Worm (Caenorhabditis elegans) whole organism, L1 larva: ENCODE results near the gene F53B3.5.

Experiments
- C16A3.4 ChIP-seq: fragments of 150-350 bp; optimal IDR thresholded peaks from 2 replicates; lab custom pipeline; 2014; ENCODE audit warnings: missing biosample characterization, missing genetic modification characterization
- F16B12.6 ChIP-seq: fragments of 150-350 bp; optimal IDR thresholded peaks from 2 replicates; lab custom pipeline; 2014; ENCODE audit warnings: missing biosample characterization, missing genetic modification characterization
- alr-1 ChIP-seq: fragments of 200-800 bp; sonication (Bioruptor generic); optimal IDR thresholded peaks from 2 replicates; lab custom pipeline; 2018; ENCODE audit warnings: borderline replicate concordance, mild to moderate bottlenecking, missing genetic modification characterization, missing compliant biosample characterization
- ama-1 ChIP-seq: fragments of 150-350 bp; optimal IDR thresholded peaks from 2 replicates; lab custom pipeline; 2014
- blmp-1 ChIP-seq: fragments of 150-350 bp; optimal IDR thresholded peaks from 2 replicates; lab custom pipeline; 2014; ENCODE audit warnings: missing biosample characterization, missing genetic modification characterization
- ceh-82 ChIP-seq, 3 experiments: fragments of 150-350 bp in 1 of 3; sonication (generic microtip) in 2 of 3; optimal IDR thresholded peaks; 2 replicates each; lab custom pipeline; 2014 to 2017; ENCODE audit warnings: missing biosample characterization in 3 of 3, missing genetic modification characterization in 3 of 3
- ceh-90 ChIP-seq: sonication (generic microtip); optimal IDR thresholded peaks from 2 replicates; lab custom pipeline; 2016; ENCODE audit warnings: missing genetic modification characterization, missing compliant biosample characterization
- egl-27 ChIP-seq, 2 experiments: fragments of 150-350 bp in 1 of 2; sonication (generic microtip); optimal IDR thresholded peaks; 3 replicates each; lab custom pipeline; 2017 to 2018; ENCODE audit warnings: missing biosample characterization in 2 of 2, missing genetic modification characterization in 2 of 2, missing genetic modification reagents in 2 of 2
- elt-2 ChIP-seq: sonication (generic microtip); optimal IDR thresholded peaks from 2 replicates; lab custom pipeline; 2016; ENCODE audit warnings: missing genetic modification characterization, mild to moderate bottlenecking, inconsistent platforms, missing compliant biosample characterization, missing genetic modification reagents
- elt-3 ChIP-seq, 6 experiments: fragments of 150-350 bp in 1 of 6; sonication (generic microtip); optimal IDR thresholded peaks; 2 replicates each; lab custom pipeline; 2017 to 2018; ENCODE audit warnings: missing biosample characterization in 6 of 6, missing genetic modification characterization in 6 of 6, inconsistent platforms in 1 of 6
- ets-5 ChIP-seq: fragments of 200-800 bp; sonication (Bioruptor generic); IDR thresholded peaks from 2 replicates; pipeline ENCODE4 v1.3.6; 2022; ENCODE audit warnings: missing genetic modification characterization, missing compliant biosample characterization
- fkh-10 ChIP-seq: sonication (generic microtip); optimal IDR thresholded peaks from 2 replicates; lab custom pipeline; 2017; ENCODE audit warnings: missing biosample characterization, missing genetic modification reagents, missing genetic modification characterization
- fkh-8 ChIP-seq: sonication (generic microtip); optimal IDR thresholded peaks from 2 replicates; lab custom pipeline; 2016; ENCODE audit warnings: mild to moderate bottlenecking, missing genetic modification characterization, missing compliant biosample characterization
- fos-1 ChIP-seq: fragments of 150-350 bp; optimal IDR thresholded peaks from 2 replicates; lab custom pipeline; 2014; ENCODE audit warnings: missing biosample characterization, missing genetic modification characterization
- irx-1 ChIP-seq: sonication (generic microtip); optimal IDR thresholded peaks from 2 replicates; lab custom pipeline; 2016; ENCODE audit warnings: missing genetic modification characterization, missing compliant biosample characterization
- isw-1 ChIP-seq: fragments of 200-800 bp; sonication (Bioruptor generic); IDR thresholded peaks from 2 replicates; pipeline ENCODE4 v1.3.6; 2022; ENCODE audit warnings: missing genetic modification characterization, missing compliant biosample characterization
- jun-1 ChIP-seq: fragments of 150-350 bp; optimal IDR thresholded peaks from 2 replicates; lab custom pipeline; 2014; ENCODE audit warnings: missing biosample characterization, missing genetic modification reagents, missing genetic modification characterization
- lin-14 ChIP-seq: fragments of 200-800 bp; sonication (Bioruptor generic); optimal IDR thresholded peaks from 2 replicates; lab custom pipeline; 2018; ENCODE audit warnings: mild to moderate bottlenecking, missing genetic modification characterization, moderate library complexity, missing compliant biosample characterization
- lin-15B ChIP-seq: fragments of 150-350 bp; sonication (generic microtip); optimal IDR thresholded peaks from 3 replicates; lab custom pipeline; 2014; ENCODE audit warnings: missing biosample characterization, missing genetic modification characterization
- lin-35 ChIP-seq, 2 experiments: fragments of 150-350 bp; optimal IDR thresholded peaks; 2 replicates each; lab custom pipeline; 2014; ENCODE audit warnings: missing biosample characterization in 2 of 2, missing genetic modification characterization in 2 of 2, missing genetic modification reagents in 2 of 2
- lin-39 ChIP-seq: fragments of 150-350 bp; optimal IDR thresholded peaks from 2 replicates; lab custom pipeline; 2014; ENCODE audit warnings: missing biosample characterization, missing genetic modification reagents, missing genetic modification characterization
- lsy-2 ChIP-seq, 2 experiments: fragments of 150-350 bp; optimal IDR thresholded peaks; 2 replicates each; lab custom pipeline; 2014; ENCODE audit warnings: missing biosample characterization in 2 of 2, missing genetic modification characterization in 2 of 2
- mep-1 ChIP-seq: fragments of 150-350 bp; optimal IDR thresholded peaks from 2 replicates; lab custom pipeline; 2014; ENCODE audit warnings: missing biosample characterization, missing genetic modification characterization
- nhr-19 ChIP-seq: fragments of 200-800 bp; sonication (Bioruptor generic); conservative IDR thresholded peaks from 2 replicates; pipeline ENCODE4 v1.3.6; 2022; ENCODE audit warnings: missing genetic modification characterization, missing compliant biosample characterization
- nhr-28 ChIP-seq: fragments of 150-350 bp; optimal IDR thresholded peaks from 2 replicates; lab custom pipeline; 2014; ENCODE audit warnings: missing biosample characterization, missing genetic modification characterization
- nhr-47 ChIP-seq: sonication (generic microtip); optimal IDR thresholded peaks from 2 replicates; lab custom pipeline; 2016; ENCODE audit warnings: mild to moderate bottlenecking, missing genetic modification characterization, moderate library complexity, missing compliant biosample characterization
- nhr-71 ChIP-seq: sonication (generic microtip); optimal IDR thresholded peaks from 2 replicates; lab custom pipeline; 2016; ENCODE audit warnings: mild to moderate bottlenecking, missing genetic modification characterization, moderate library complexity, missing compliant biosample characterization
- nhr-84 ChIP-seq: sonication (generic microtip); optimal IDR thresholded peaks from 2 replicates; lab custom pipeline; 2017; ENCODE audit warnings: missing biosample characterization, missing genetic modification characterization
- nhr-85 ChIP-seq: sonication (generic microtip); peaks from one replicate; lab custom pipeline; 2016; ENCODE audit warnings: missing genetic modification characterization, inconsistent platforms, missing compliant biosample characterization
- nhr-90 ChIP-seq: sonication (generic microtip); optimal IDR thresholded peaks from 2 replicates; lab custom pipeline; 2016; ENCODE audit warnings: mild to moderate bottlenecking, missing genetic modification characterization, missing compliant biosample characterization; ENCODE audit not compliant: poor library complexity
- pag-3 ChIP-seq: sonication (generic microtip); optimal IDR thresholded peaks from 2 replicates; lab custom pipeline; 2017; ENCODE audit warnings: missing genetic modification characterization, mild to moderate bottlenecking, missing compliant biosample characterization, antibody characterized with exemption, borderline replicate concordance; ENCODE audit not compliant: insufficient read depth
- rnt-1 ChIP-seq: sonication (generic microtip); optimal IDR thresholded peaks from 2 replicates; lab custom pipeline; 2016; ENCODE audit warnings: mild to moderate bottlenecking, missing genetic modification characterization, moderate library complexity, missing compliant biosample characterization
- skn-1 ChIP-seq: fragments of 150-350 bp; optimal IDR thresholded peaks from 2 replicates; lab custom pipeline; 2014; ENCODE audit warnings: missing biosample characterization, missing genetic modification characterization
- snpc-4 ChIP-seq: fragments of 150-350 bp; optimal IDR thresholded peaks from 2 replicates; lab custom pipeline; 2014; ENCODE audit warnings: missing biosample characterization, missing genetic modification characterization
- snu-23 ChIP-seq: sonication (generic microtip); optimal IDR thresholded peaks from 2 replicates; lab custom pipeline; 2016; ENCODE audit warnings: missing genetic modification characterization, missing compliant biosample characterization
- swsn-7 ChIP-seq: sonication (generic microtip); optimal IDR thresholded peaks from 2 replicates; lab custom pipeline; 2016; ENCODE audit warnings: missing genetic modification characterization, missing compliant biosample characterization
- unc-62 ChIP-seq: fragments of 150-350 bp; optimal IDR thresholded peaks from 2 replicates; lab custom pipeline; 2014; ENCODE audit warnings: missing biosample characterization, missing genetic modification reagents, missing genetic modification characterization
- unc-86 ChIP-seq: sonication (generic microtip); optimal IDR thresholded peaks from 2 replicates; lab custom pipeline; 2016; ENCODE audit warnings: missing genetic modification characterization, missing compliant biosample characterization
- unc-98 ChIP-seq: fragments of 200-800 bp; sonication (Bioruptor generic); IDR thresholded peaks from 2 replicates; pipeline ENCODE4 v1.3.6; 2022; ENCODE audit warnings: missing genetic modification characterization, missing compliant biosample characterization
- xbp-1 ChIP-seq: sonication (generic microtip); optimal IDR thresholded peaks from 2 replicates; lab custom pipeline; 2016; ENCODE audit warnings: missing genetic modification characterization, missing compliant biosample characterization
- zag-1 ChIP-seq: fragments of 150-350 bp; optimal IDR thresholded peaks from 2 replicates; lab custom pipeline; 2014; ENCODE audit warnings: missing biosample characterization, missing genetic modification characterization
- zip-4 ChIP-seq: fragments of 200-800 bp; sonication (Bioruptor generic); optimal IDR thresholded peaks from 2 replicates; lab custom pipeline; 2018; ENCODE audit warnings: mild to moderate bottlenecking, missing genetic modification characterization, moderate library complexity, missing compliant biosample characterization
- ztf-4 ChIP-seq: fragments of 150-350 bp; optimal IDR thresholded peaks from 2 replicates; lab custom pipeline; 2014; ENCODE audit warnings: missing biosample characterization, missing genetic modification characterization

Gene F53B3.5

DNA sequence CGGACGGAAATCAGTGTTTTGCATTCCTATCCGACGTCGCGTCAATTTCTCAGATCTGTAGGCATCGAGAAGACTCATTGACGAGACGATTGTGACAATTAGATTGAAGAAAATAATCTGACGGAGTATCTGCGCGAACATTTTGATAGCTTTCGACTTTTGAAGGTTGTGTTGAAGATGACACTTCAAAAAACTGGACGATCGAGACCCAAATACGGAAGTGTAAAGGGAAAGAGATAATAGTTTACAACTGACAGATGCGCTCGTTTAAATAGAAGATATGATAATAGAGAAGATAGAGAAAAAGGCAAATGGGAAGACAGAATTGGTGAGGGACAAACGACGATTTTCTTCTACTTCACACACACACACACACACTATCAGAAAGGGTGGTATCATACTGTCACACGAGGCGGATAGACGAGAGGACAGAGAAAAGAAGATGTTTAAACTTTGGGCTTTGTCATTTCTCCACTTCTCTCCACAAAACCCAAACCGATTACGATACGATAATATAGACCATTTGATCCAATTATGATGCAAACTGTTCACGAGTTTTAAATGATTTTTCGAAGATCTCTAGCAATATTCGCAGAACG, 11.9 kb upstream of the F53B3.5 start, which contains the start of gene B0410.3 (continued):
- TF ChIP-seq ceh-82 (tag; optimal IDR thresholded peaks at IDR 0.05; lab: Kevin White, UChicago), result no peak
- peak; percentile 46 for TF ChIP-seq C16A3.4 (tag; lab: Kevin White, UChicago)
- TF ChIP-seq nhr-47, result peak; percentile 64
- TF ChIP-seq mep-1, result peak; percentile 47
- TF ChIP-seq unc-86 (tag; lab: Kevin White, UChicago), result no peak
- TF ChIP-seq elt-3 (tag; optimal IDR thresholded peaks at IDR 0.05; lab: Kevin White, UChicago), result peak; percentile 33 to 96 (median 88)
- peak; percentile 99 for TF ChIP-seq nhr-85 (tag; lab: Kevin White, UChicago)
- TF ChIP-seq jun-1 (tag; lab: Kevin White, UChicago), result peak; percentile 5
- TF ChIP-seq alr-1 (tag; lab: Kevin White, UChicago), result no peak
- peak; percentile 74 for TF ChIP-seq nhr-19 (GFP tag; lab: Robert Waterston, UW)
- TF ChIP-seq blmp-1 (tag; lab: Kevin White, UChicago), result peak; percentile 89
- TF ChIP-seq fos-1 (tag; lab: Kevin White, UChicago), result peak; percentile 17
- no peak for TF ChIP-seq rnt-1 (tag; lab: Kevin White, UChicago)
- peak; percentile 86 for TF ChIP-seq nhr-71 (tag; lab: Kevin White, UChicago)
- TF ChIP-seq ets-5 (GFP tag; lab: Robert Waterston, UW), result no peak
- peak; percentile 30 to 68 for TF ChIP-seq lsy-2 (tag; optimal IDR thresholded peaks at IDR 0.05; lab: Kevin White, UChicago)
- TF ChIP-seq nhr-90 (tag; lab: Kevin White, UChicago), result peak; percentile 85
- TF ChIP-seq skn-1, result no peak
- no peak for TF ChIP-seq zip-4 (GFP tag; lab: Kevin White, UChicago)
- TF ChIP-seq xbp-1, result no peak
- no peak for TF ChIP-seq unc-98 (GFP tag; lab: Robert Waterston, UW)
- TF ChIP-seq F16B12.6, result no peak
- TF ChIP-seq unc-62, result no peak
- no peak for TF ChIP-seq lin-15B (tag; lab: Kevin White, UChicago)
- TF ChIP-seq snu-23 (GFP tag; lab: Kevin White, UChicago), result peak; percentile 78
- no peak for TF ChIP-seq isw-1
- TF ChIP-seq ztf-4, result peak; percentile 62
- peak; percentile 6 for TF ChIP-seq swsn-7 (tag; lab: Kevin White, UChicago)

DNA sequence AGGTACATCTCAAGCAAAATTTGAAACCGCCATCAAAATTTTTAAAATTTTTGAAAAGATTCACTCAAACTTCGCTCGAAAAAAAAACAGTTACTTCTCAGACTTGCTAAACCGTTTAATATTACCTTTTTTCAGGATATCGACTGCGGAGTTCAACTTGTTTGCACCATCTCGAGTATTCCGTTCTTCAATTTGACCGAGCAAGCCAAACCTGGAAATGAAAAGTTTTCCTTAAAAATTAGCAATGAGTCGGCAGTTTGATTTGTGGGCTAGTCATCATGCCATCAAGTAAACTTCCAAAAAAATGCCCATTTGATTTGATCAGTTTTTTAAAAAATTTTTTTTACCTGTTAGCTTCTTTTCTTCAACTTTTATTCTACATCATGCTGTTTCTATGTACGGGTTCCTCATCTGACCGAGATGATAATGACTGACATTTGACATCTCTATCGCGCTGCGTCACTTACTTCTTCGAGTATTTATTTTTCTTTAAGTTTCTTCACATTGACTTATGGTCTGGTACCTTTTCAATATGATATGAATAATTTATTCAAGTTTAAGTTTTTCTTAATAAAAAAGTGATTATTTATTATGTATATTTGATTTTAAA, 10.8 kb upstream of the F53B3.5 start:
- TF ChIP-seq nhr-19 (GFP tag; lab: Robert Waterston, UW) (0 out of 2 replicates have a peak, but pooled peaks have one; percentile 5), irx-1 (tag; lab: Kevin White, UChicago) (no peak), fkh-8 (no peak), nhr-28 (tag; lab: Kevin White, UChicago) (no peak), zag-1 (tag; lab: Kevin White, UChicago) (no peak), pag-3 (tag; lab: Kevin White, UChicago) (no peak), lsy-2 (tag; optimal IDR thresholded peaks at IDR 0.05; lab: Kevin White, UChicago) (peak in 1 of 2 experiments; percentile 1), nhr-84 (tag; lab: Kevin White, UChicago) (no peak), lin-14 (GFP tag; lab: Kevin White, UChicago) (no peak), xbp-1 (no peak), nhr-71 (tag; lab: Kevin White, UChicago) (peak; percentile 2), snpc-4 (no peak), alr-1 (tag; lab: Kevin White, UChicago) (no peak), C16A3.4 (tag; lab: Kevin White, UChicago) (no peak), ama-1 (lab: Kevin White, UChicago) (peak; percentile 12), blmp-1 (tag; lab: Kevin White, UChicago) (no peak), elt-2 (no peak), lin-35 (GFP tag; optimal IDR thresholded peaks at IDR 0.05; lab: Kevin White, UChicago) (no peak), fkh-10 (GFP tag; lab: Kevin White, UChicago) (no peak), mep-1 (peak; percentile 11), ceh-90 (tag; lab: Kevin White, UChicago) (no peak), egl-27 (tag; optimal IDR thresholded peaks at IDR 0.05; lab: Kevin White, UChicago) (no peak), lin-39 (no peak), ztf-4 (peak; percentile 18)
